Fruit fly (Drosophila melanogaster) whole organism, embryonic: Measurements from ENCODE around the gene CG1635.
A peak's percentile ranks its signal among the peaks of the same experiment; 100 is the strongest.

ENCODE experiments used
- Bgb ChIP-seq: fragments of 200-800 bp; sonication (Bioruptor generic); IDR thresholded peaks from 2 replicates; pipeline ENCODE4 v1.3.6; 2022; ENCODE audit warnings: missing biosample characterization, missing genetic modification characterization; ENCODE audit not compliant: partially characterized antibody
- CG11247 ChIP-seq: fragments of 200-800 bp; sonication (Bioruptor generic); IDR thresholded peaks from 2 replicates; pipeline ENCODE4 v1.3.6; 2022; ENCODE audit warnings: missing biosample characterization, missing genetic modification characterization
- CG11504 ChIP-seq: fragments of 200-800 bp; sonication (Bioruptor generic); optimal IDR thresholded peaks from 3 replicates; lab custom pipeline; 2019; ENCODE audit warnings: missing biosample characterization, mild to moderate bottlenecking, missing genetic modification characterization, moderate library complexity
- CG13296 ChIP-seq: fragments of 200-800 bp; sonication (Bioruptor generic); optimal IDR thresholded peaks from 3 replicates; lab custom pipeline; 2018; ENCODE audit warnings: missing biosample characterization, mild to moderate bottlenecking, missing genetic modification characterization
- CG13624 ChIP-seq: fragments of 200-800 bp; sonication (Bioruptor generic); optimal IDR thresholded peaks from 2 replicates; lab custom pipeline; 2016; ENCODE audit warnings: missing biosample characterization, missing genetic modification characterization
- CG15269 ChIP-seq: fragments of 200-800 bp; sonication (Bioruptor generic); optimal IDR thresholded peaks from 2 replicates; lab custom pipeline; 2018; ENCODE audit warnings: missing biosample characterization, mild to moderate bottlenecking, missing genetic modification characterization, moderate library complexity
- CG31441 ChIP-seq: fragments of 200-800 bp; sonication (Bioruptor generic); IDR thresholded peaks from 2 replicates; pipeline ENCODE4 v1.3.6; 2022; ENCODE audit warnings: missing biosample characterization, missing genetic modification characterization
- CG4617 ChIP-seq: fragments of 200-800 bp; sonication (Bioruptor generic); optimal IDR thresholded peaks from 3 replicates; lab custom pipeline; 2016; ENCODE audit warnings: missing biosample characterization, missing genetic modification characterization, borderline replicate concordance
- CG6689 ChIP-seq: fragments of 200-800 bp; sonication (Bioruptor generic); IDR thresholded peaks from 2 replicates; pipeline ENCODE4 v1.3.6; 2022; ENCODE audit warnings: missing biosample characterization, missing genetic modification characterization
- CG7839 ChIP-seq: fragments of 200-800 bp; sonication (Bioruptor generic); optimal IDR thresholded peaks from 3 replicates; lab custom pipeline; 2018; ENCODE audit warnings: missing biosample characterization, mild to moderate bottlenecking, missing genetic modification characterization, moderate library complexity
- CG7928 ChIP-seq: fragments of 200-800 bp; sonication (Bioruptor generic); optimal IDR thresholded peaks from 2 replicates; lab custom pipeline; 2017; ENCODE audit warnings: missing biosample characterization, mild to moderate bottlenecking, missing genetic modification characterization
- CG8089 ChIP-seq: fragments of 200-800 bp; sonication (Bioruptor generic); optimal IDR thresholded peaks from 3 replicates; lab custom pipeline; 2016; ENCODE audit warnings: missing biosample characterization, missing genetic modification characterization
- CG8281 ChIP-seq: fragments of 200-800 bp; sonication (Bioruptor generic); optimal IDR thresholded peaks from 2 replicates; lab custom pipeline; 2018; ENCODE audit warnings: missing biosample characterization, mild to moderate bottlenecking, missing genetic modification characterization, moderate library complexity
- Camta ChIP-seq: fragments of 200-800 bp; sonication (Bioruptor generic); optimal IDR thresholded peaks from 2 replicates; lab custom pipeline; 2016; ENCODE audit warnings: missing biosample characterization, missing genetic modification characterization
- Chrac-16 ChIP-seq: fragments of 200-800 bp; sonication (Bioruptor generic); optimal IDR thresholded peaks from 3 replicates; lab custom pipeline; 2016; ENCODE audit warnings: missing biosample characterization, missing genetic modification characterization
- D ChIP-seq, 2 experiments: fragments of 200-800 bp in 1 of 2; fragments of >200 bp in 1 of 2; sonication (Bioruptor generic) in 1 of 2; optimal IDR thresholded peaks; 2 replicates in 1 of 2; 3 replicates in 1 of 2; lab custom pipeline; 2017; ENCODE audit warnings: mild to moderate bottlenecking in 1 of 2, missing biosample characterization in 1 of 2, missing genetic modification characterization in 1 of 2, missing genetic modification reagents in 1 of 2
- D19A ChIP-seq: fragments of 200-800 bp; optimal IDR thresholded peaks from 3 replicates; lab custom pipeline; 2019; ENCODE audit warnings: missing biosample characterization, mild to moderate bottlenecking, missing genetic modification characterization, moderate library complexity
- Dip2 ChIP-seq: fragments of 200-800 bp; sonication (Bioruptor generic); IDR thresholded peaks from 2 replicates; pipeline ENCODE4 v1.3.6; 2022; ENCODE audit warnings: missing biosample characterization, missing genetic modification characterization
- Dip3 ChIP-seq: fragments of 200-800 bp; sonication (Bioruptor generic); optimal IDR thresholded peaks from 3 replicates; lab custom pipeline; 2016; ENCODE audit warnings: missing biosample characterization, missing genetic modification characterization
- Dll ChIP-seq: fragments of 200-800 bp; sonication (Bioruptor generic); IDR thresholded peaks from 4 replicates; pipeline ENCODE4 v1.3.6; 2022; ENCODE audit warnings: missing biosample characterization, missing genetic modification characterization; ENCODE audit not compliant: partially characterized antibody
- Fer1 ChIP-seq: fragments of 200-800 bp; sonication (Bioruptor generic); optimal IDR thresholded peaks from 2 replicates; lab custom pipeline; 2017; ENCODE audit warnings: missing biosample characterization, mild to moderate bottlenecking, missing genetic modification characterization
- Fer3 ChIP-seq: fragments of 200-800 bp; sonication (Bioruptor generic); optimal IDR thresholded peaks from 2 replicates; lab custom pipeline; 2018; ENCODE audit warnings: missing biosample characterization, mild to moderate bottlenecking, missing genetic modification characterization, moderate library complexity
- Gug ChIP-seq: fragments of 200-800 bp; sonication (Bioruptor generic); IDR thresholded peaks from 4 replicates; pipeline ENCODE4 v1.3.6; 2022; ENCODE audit warnings: missing biosample characterization, missing genetic modification characterization
- H2.0 ChIP-seq: fragments of 200-800 bp; sonication (Bioruptor generic); IDR thresholded peaks from 2 replicates; pipeline ENCODE4 v1.3.6; 2022; ENCODE audit warnings: missing biosample characterization, missing genetic modification characterization
- HLH3B ChIP-seq: fragments of 200-800 bp; sonication (Bioruptor generic); IDR thresholded peaks from 2 replicates; pipeline ENCODE4 v1.3.6; 2022; ENCODE audit warnings: missing biosample characterization, missing genetic modification characterization
- HLH54F ChIP-seq: fragments of 200-800 bp; sonication (Bioruptor generic); optimal IDR thresholded peaks from 3 replicates; lab custom pipeline; 2016; ENCODE audit warnings: missing biosample characterization, missing genetic modification characterization
- HmgD ChIP-seq: fragments of 200-800 bp; sonication (Bioruptor generic); optimal IDR thresholded peaks from 3 replicates; lab custom pipeline; 2016; ENCODE audit warnings: missing biosample characterization, missing genetic modification characterization
- HmgZ ChIP-seq: fragments of 200-800 bp; sonication (Bioruptor generic); optimal IDR thresholded peaks from 2 replicates; lab custom pipeline; 2018; ENCODE audit warnings: missing biosample characterization, mild to moderate bottlenecking, missing genetic modification characterization
- Hr51 ChIP-seq, 2 experiments: fragments of 200-800 bp; sonication (Bioruptor generic); optimal IDR thresholded peaks; 2 replicates in 1 of 2; 3 replicates in 1 of 2; lab custom pipeline; 2016 to 2018; ENCODE audit warnings: missing biosample characterization in 2 of 2, missing genetic modification characterization in 2 of 2, mild to moderate bottlenecking in 1 of 2, moderate library complexity in 1 of 2
- Med ChIP-seq: fragments of 200-800 bp; sonication (Bioruptor generic); peaks from one replicate; lab custom pipeline; 2016; ENCODE audit warnings: missing biosample characterization, missing genetic modification characterization, mild to moderate bottlenecking, inconsistent platforms, moderate library complexity
- Nf-YB ChIP-seq: fragments of 200-800 bp; sonication (Bioruptor generic); optimal IDR thresholded peaks from 3 replicates; lab custom pipeline; 2019; ENCODE audit warnings: missing biosample characterization, mild to moderate bottlenecking, missing genetic modification characterization, moderate library complexity
- Ravus ChIP-seq: fragments of 200-800 bp; sonication (Bioruptor generic); IDR thresholded peaks from 2 replicates; pipeline ENCODE4 v1.3.6; 2022; ENCODE audit warnings: missing biosample characterization, missing genetic modification characterization
- Rx ChIP-seq: fragments of 200-800 bp; sonication (Bioruptor generic); IDR thresholded peaks from 2 replicates; pipeline ENCODE4 v1.3.6; 2022; ENCODE audit warnings: missing biosample characterization, missing genetic modification characterization
- cwo ChIP-seq: fragments of 200-800 bp; sonication (Bioruptor generic); optimal IDR thresholded peaks from 3 replicates; lab custom pipeline; 2017; ENCODE audit warnings: missing biosample characterization, missing genetic modification characterization, mild to moderate bottlenecking, moderate library complexity, missing genetic modification reagents
- disco-r ChIP-seq: fragments of 200-800 bp; sonication (Bioruptor generic); optimal IDR thresholded peaks from 2 replicates; lab custom pipeline; 2016; ENCODE audit warnings: missing biosample characterization, missing genetic modification characterization
- fd3F ChIP-seq: fragments of 200-800 bp; sonication (Bioruptor generic); optimal IDR thresholded peaks from 2 replicates; lab custom pipeline; 2018; ENCODE audit warnings: missing biosample characterization, mild to moderate bottlenecking, missing genetic modification characterization, moderate library complexity
- gem ChIP-seq: fragments of 200-800 bp; sonication (Bioruptor generic); optimal IDR thresholded peaks from 2 replicates; lab custom pipeline; 2019; ENCODE audit warnings: missing biosample characterization, mild to moderate bottlenecking, missing genetic modification characterization, moderate library complexity
- gsb ChIP-seq: fragments of 200-800 bp; sonication (Bioruptor generic); IDR thresholded peaks from 2 replicates; pipeline ENCODE4 v1.3.6; 2022; ENCODE audit warnings: missing biosample characterization, missing genetic modification characterization
- lbe ChIP-seq: fragments of 200-800 bp; sonication (Bioruptor generic); optimal IDR thresholded peaks from 2 replicates; lab custom pipeline; 2016; ENCODE audit warnings: missing biosample characterization, mild to moderate bottlenecking, missing genetic modification characterization
- prd ChIP-seq, 3 experiments: fragments of >200 bp in 2 of 3; fragments of 200-800 bp in 1 of 3; sonication (Bioruptor generic) in 1 of 3; optimal IDR thresholded peaks in 2 of 3; IDR thresholded peaks in 1 of 3; 2 replicates in 2 of 3; 3 replicates in 1 of 3; pipeline versions ENCODE4 v1.3.6 to Lab custom; 2017 to 2022; ENCODE audit warnings: missing biosample characterization in 1 of 3, missing genetic modification characterization in 1 of 3
- pum ChIP-seq: fragments of 200-800 bp; sonication (Bioruptor generic); optimal IDR thresholded peaks from 2 replicates; lab custom pipeline; 2016; ENCODE audit warnings: missing biosample characterization, missing genetic modification characterization
- rib ChIP-seq: fragments of 200-800 bp; sonication (Bioruptor generic); IDR thresholded peaks from 2 replicates; pipeline ENCODE4 v1.3.6; 2022; ENCODE audit warnings: missing biosample characterization, missing genetic modification characterization
- row ChIP-seq: fragments of 200-800 bp; sonication (Bioruptor generic); IDR thresholded peaks from 3 replicates; pipeline ENCODE4 v1.3.6; 2022; ENCODE audit warnings: missing biosample characterization, missing genetic modification characterization
- sc ChIP-seq, 3 experiments: fragments of >200 bp in 2 of 3; fragments of 200-800 bp in 1 of 3; sonication (Bioruptor generic) in 1 of 3; optimal IDR thresholded peaks; 2 replicates in 2 of 3; 3 replicates in 1 of 3; lab custom pipeline; 2017; ENCODE audit warnings: mild to moderate bottlenecking in 1 of 3, missing biosample characterization in 1 of 3, missing genetic modification characterization in 1 of 3, missing genetic modification reagents in 1 of 3
- sens ChIP-seq: fragments of 200-800 bp; sonication (Bioruptor generic); peaks from one replicate; lab custom pipeline; 2016; ENCODE audit warnings: missing biosample characterization, missing genetic modification characterization
- sisA ChIP-seq: fragments of 200-800 bp; sonication (Bioruptor generic); IDR thresholded peaks from 2 replicates; pipeline ENCODE4 v1.3.6; 2022; ENCODE audit warnings: missing biosample characterization, missing genetic modification characterization
- slou ChIP-seq: fragments of 200-800 bp; sonication (Bioruptor generic); optimal IDR thresholded peaks from 3 replicates; lab custom pipeline; 2016; ENCODE audit warnings: missing biosample characterization, missing genetic modification characterization
- so ChIP-seq: fragments of 200-800 bp; sonication (Bioruptor generic); IDR thresholded peaks from 3 replicates; pipeline ENCODE4 v1.3.6; 2022; ENCODE audit warnings: missing biosample characterization, missing genetic modification characterization
- unpg ChIP-seq: fragments of 200-800 bp; sonication (Bioruptor generic); optimal IDR thresholded peaks from 3 replicates; lab custom pipeline; 2018; ENCODE audit warnings: missing biosample characterization, mild to moderate bottlenecking, missing genetic modification characterization, moderate library complexity

CG1635 gene

dm6 chr3R:31627186-31627585 is 38.7 kb downstream of the CG1635 start (continued):
- TF ChIP-seq D (optimal IDR thresholded peaks at IDR 0.05; lab: Kevin White, UChicago) (no peak), D (GFP tag; optimal IDR thresholded peaks at IDR 0.05; lab: Kevin White, UChicago) (no peak), Ravus (GFP tag; lab: Robert Waterston, UW) (no peak), prd (optimal IDR thresholded peaks at IDR 0.05; lab: Kevin White, UChicago) (no peak), prd (GFP tag; IDR thresholded peaks at IDR 0.05; lab: Robert Waterston, UW) (peak; percentile 44; the same call in 2 of the 3 replicates), fd3F (no peak), Gug (GFP tag; lab: Robert Waterston, UW) (no peak), sens (GFP tag; lab: Kevin White, UChicago) (peak; percentile 77), sisA (GFP tag; lab: Robert Waterston, UW) (peak; percentile 36; the same call in 1 of the 2 replicates), disco-r (GFP tag; lab: Kevin White, UChicago) (no peak), Med (peak; percentile 65), CG8089 (GFP tag; lab: Kevin White, UChicago) (no peak), CG15269 (tag; lab: Kevin White, UChicago) (no peak), Chrac-16 (GFP tag; lab: Kevin White, UChicago) (no peak), sc (optimal IDR thresholded peaks at IDR 0.05; lab: Kevin White, UChicago) (no peak), sc (GFP tag; optimal IDR thresholded peaks at IDR 0.05; lab: Kevin White, UChicago) (no peak), CG31441 (no peak), row (peak; percentile 45), CG7839 (tag; lab: Kevin White, UChicago) (peak; percentile 23), HLH3B (GFP tag; lab: Robert Waterston, UW) (0 out of 2 replicates have a peak, but pooled peaks have one; percentile 26)

dm6 chr3R:31630376-31630775 is 41.9 kb downstream of the CG1635 start:
- TF ChIP-seq Hr51 (GFP tag; optimal IDR thresholded peaks at IDR 0.05; lab: Kevin White, UChicago): peak in 1 of 2 experiments; percentile 24
- TF ChIP-seq H2.0: 0 out of 2 replicates have a peak, but pooled peaks have one; percentile 25
- no peak for TF ChIP-seq pum (GFP tag; lab: Kevin White, UChicago)
- no peak for TF ChIP-seq Nf-YB (GFP tag; lab: Kevin White, UChicago)
- TF ChIP-seq so (GFP tag; lab: Robert Waterston, UW): 0 out of 3 replicates have a peak, but pooled peaks have one; percentile 24
- TF ChIP-seq CG7928 (GFP tag; lab: Kevin White, UChicago): no peak
- TF ChIP-seq CG11247: no peak
- no peak for TF ChIP-seq gsb (GFP tag; lab: Robert Waterston, UW)
- TF ChIP-seq D19A (tag; lab: Kevin White, UChicago): no peak
- TF ChIP-seq rib (GFP tag; lab: Robert Waterston, UW): no peak
- TF ChIP-seq cwo (GFP tag; lab: Kevin White, UChicago): peak; percentile 35
- TF ChIP-seq Fer3 (tag; lab: Kevin White, UChicago): no peak
- TF ChIP-seq CG13296 (GFP tag; lab: Kevin White, UChicago): no peak
- TF ChIP-seq CG4617 (GFP tag; lab: Kevin White, UChicago): no peak
- TF ChIP-seq Bgb (GFP tag; lab: Robert Waterston, UW): no peak
- TF ChIP-seq CG11504 (tag; lab: Kevin White, UChicago): no peak
- TF ChIP-seq HmgD (GFP tag; lab: Kevin White, UChicago): no peak
- no peak for TF ChIP-seq lbe (GFP tag; lab: Kevin White, UChicago)
- peak; percentile 37 for TF ChIP-seq Fer1 (GFP tag; lab: Kevin White, UChicago)
- no peak for TF ChIP-seq HLH54F
- TF ChIP-seq Rx (GFP tag; lab: Robert Waterston, UW): no peak
- TF ChIP-seq Dip3 (GFP tag; lab: Kevin White, UChicago): peak; percentile 11
- no peak for TF ChIP-seq slou
- no peak for TF ChIP-seq unpg
- peak; percentile 17 for TF ChIP-seq gem (tag; lab: Kevin White, UChicago)
- TF ChIP-seq Camta (GFP tag; lab: Kevin White, UChicago): no peak
- no peak for TF ChIP-seq Dip2 (GFP tag; lab: Robert Waterston, UW)
- TF ChIP-seq CG13624: peak; percentile 46
- TF ChIP-seq HmgZ (tag; lab: Kevin White, UChicago): no peak
- TF ChIP-seq CG8281 (tag; lab: Kevin White, UChicago): no peak
- no peak for TF ChIP-seq CG6689 (GFP tag; lab: Robert Waterston, UW)
- TF ChIP-seq Dll: no peak
